Worm (Caenorhabditis elegans) whole organism, L1 larva: ENCODE measurements around the gene T05H10.1.

Experiments used
- C04F5.9 ChIP-seq: sonication (generic microtip); optimal IDR thresholded peaks from 2 replicates; lab custom pipeline; 2016; ENCODE audit warnings: missing genetic modification characterization, missing compliant biosample characterization
- C16A3.4 ChIP-seq: fragments of 150-350 bp; optimal IDR thresholded peaks from 2 replicates; lab custom pipeline; 2014; ENCODE audit warnings: missing biosample characterization, missing genetic modification characterization
- Y116A8C.19 ChIP-seq: sonication (generic microtip); optimal IDR thresholded peaks from 2 replicates; lab custom pipeline; 2016; ENCODE audit warnings: missing compliant biosample characterization, missing genetic modification characterization, borderline replicate concordance
- aha-1 ChIP-seq: fragments of 150-350 bp; optimal IDR thresholded peaks from 2 replicates; lab custom pipeline; 2014; ENCODE audit warnings: missing biosample characterization, missing genetic modification characterization
- alr-1 ChIP-seq: fragments of 200-800 bp; sonication (Bioruptor generic); optimal IDR thresholded peaks from 2 replicates; lab custom pipeline; 2018; ENCODE audit warnings: borderline replicate concordance, mild to moderate bottlenecking, missing genetic modification characterization, missing compliant biosample characterization
- blmp-1 ChIP-seq: fragments of 150-350 bp; optimal IDR thresholded peaks from 2 replicates; lab custom pipeline; 2014; ENCODE audit warnings: missing biosample characterization, missing genetic modification characterization
- ceh-63 ChIP-seq: fragments of 200-800 bp; sonication (Bioruptor generic); optimal IDR thresholded peaks from 2 replicates; lab custom pipeline; 2018; ENCODE audit warnings: mild to moderate bottlenecking, missing genetic modification characterization, missing compliant biosample characterization
- ceh-82 ChIP-seq, 3 experiments: fragments of 150-350 bp in 1 of 3; sonication (generic microtip) in 2 of 3; optimal IDR thresholded peaks; 2 replicates each; lab custom pipeline; 2014 to 2017; ENCODE audit warnings: missing biosample characterization in 3 of 3, missing genetic modification characterization in 3 of 3
- ceh-88 ChIP-seq: fragments of 200-800 bp; sonication (Bioruptor generic); IDR thresholded peaks from 2 replicates; pipeline ENCODE4 v1.3.6; 2022; ENCODE audit warnings: missing genetic modification characterization, missing compliant biosample characterization
- ceh-90 ChIP-seq: sonication (generic microtip); optimal IDR thresholded peaks from 2 replicates; lab custom pipeline; 2016; ENCODE audit warnings: missing genetic modification characterization, missing compliant biosample characterization
- ces-1 ChIP-seq: fragments of 150-350 bp; optimal IDR thresholded peaks from 2 replicates; lab custom pipeline; 2014; ENCODE audit warnings: missing biosample characterization, missing genetic modification reagents, missing genetic modification characterization
- dsc-1 ChIP-seq: sonication (generic microtip); optimal IDR thresholded peaks from 2 replicates; lab custom pipeline; 2016; ENCODE audit warnings: mild to moderate bottlenecking, missing genetic modification characterization, missing compliant biosample characterization
- efl-1 ChIP-seq, 4 experiments: fragments of 150-350 bp; optimal IDR thresholded peaks in 3 of 4; peaks in 1 of 4; 1 replicate in 1 of 4; 2 replicates in 3 of 4; lab custom pipeline; 2014; ENCODE audit warnings: missing biosample characterization in 2 of 4, missing genetic modification characterization in 2 of 4, missing genetic modification reagents in 2 of 4
- elt-2 ChIP-seq: sonication (generic microtip); optimal IDR thresholded peaks from 2 replicates; lab custom pipeline; 2016; ENCODE audit warnings: missing genetic modification characterization, mild to moderate bottlenecking, inconsistent platforms, missing compliant biosample characterization, missing genetic modification reagents
- elt-3 ChIP-seq, 6 experiments: fragments of 150-350 bp in 1 of 6; sonication (generic microtip); optimal IDR thresholded peaks; 2 replicates each; lab custom pipeline; 2017 to 2018; ENCODE audit warnings: missing biosample characterization in 6 of 6, missing genetic modification characterization in 6 of 6, inconsistent platforms in 1 of 6
- ets-5 ChIP-seq: fragments of 200-800 bp; sonication (Bioruptor generic); IDR thresholded peaks from 2 replicates; pipeline ENCODE4 v1.3.6; 2022; ENCODE audit warnings: missing genetic modification characterization, missing compliant biosample characterization
- fos-1 ChIP-seq: fragments of 150-350 bp; optimal IDR thresholded peaks from 2 replicates; lab custom pipeline; 2014; ENCODE audit warnings: missing biosample characterization, missing genetic modification characterization
- hpl-2 ChIP-seq: fragments of 150-350 bp; optimal IDR thresholded peaks from 2 replicates; lab custom pipeline; 2014; ENCODE audit warnings: missing biosample characterization, missing genetic modification reagents, missing genetic modification characterization
- isw-1 ChIP-seq: fragments of 200-800 bp; sonication (Bioruptor generic); IDR thresholded peaks from 2 replicates; pipeline ENCODE4 v1.3.6; 2022; ENCODE audit warnings: missing genetic modification characterization, missing compliant biosample characterization
- jun-1 ChIP-seq: fragments of 150-350 bp; optimal IDR thresholded peaks from 2 replicates; lab custom pipeline; 2014; ENCODE audit warnings: missing biosample characterization, missing genetic modification reagents, missing genetic modification characterization
- lin-14 ChIP-seq: fragments of 200-800 bp; sonication (Bioruptor generic); optimal IDR thresholded peaks from 2 replicates; lab custom pipeline; 2018; ENCODE audit warnings: mild to moderate bottlenecking, missing genetic modification characterization, moderate library complexity, missing compliant biosample characterization
- lin-35 ChIP-seq, 2 experiments: fragments of 150-350 bp; optimal IDR thresholded peaks; 2 replicates each; lab custom pipeline; 2014; ENCODE audit warnings: missing biosample characterization in 2 of 2, missing genetic modification characterization in 2 of 2, missing genetic modification reagents in 2 of 2
- lin-39 ChIP-seq: fragments of 150-350 bp; optimal IDR thresholded peaks from 2 replicates; lab custom pipeline; 2014; ENCODE audit warnings: missing biosample characterization, missing genetic modification reagents, missing genetic modification characterization
- lir-3 ChIP-seq: sonication (generic microtip); optimal IDR thresholded peaks from 2 replicates; lab custom pipeline; 2016; ENCODE audit warnings: mild to moderate bottlenecking, missing genetic modification characterization, moderate library complexity, missing compliant biosample characterization; ENCODE audit not compliant: poor library complexity
- lsy-2 ChIP-seq, 2 experiments: fragments of 150-350 bp; optimal IDR thresholded peaks; 2 replicates each; lab custom pipeline; 2014; ENCODE audit warnings: missing biosample characterization in 2 of 2, missing genetic modification characterization in 2 of 2
- mab-9 ChIP-seq: fragments of 200-800 bp; sonication (Bioruptor generic); IDR thresholded peaks from 2 replicates; pipeline ENCODE4 v1.3.6; 2022; ENCODE audit warnings: missing genetic modification reagents, missing genetic modification characterization, missing compliant biosample characterization
- mef-2 ChIP-seq: fragments of 150-350 bp; optimal IDR thresholded peaks from 2 replicates; lab custom pipeline; 2014; ENCODE audit warnings: missing biosample characterization, missing genetic modification characterization
- mep-1 ChIP-seq: fragments of 150-350 bp; optimal IDR thresholded peaks from 2 replicates; lab custom pipeline; 2014; ENCODE audit warnings: missing biosample characterization, missing genetic modification characterization
- nhr-11 ChIP-seq: fragments of 150-350 bp; optimal IDR thresholded peaks from 2 replicates; lab custom pipeline; 2014; ENCODE audit warnings: missing biosample characterization, missing genetic modification characterization
- nhr-20 ChIP-seq: sonication (generic microtip); optimal IDR thresholded peaks from 2 replicates; lab custom pipeline; 2016; ENCODE audit warnings: mild to moderate bottlenecking, missing genetic modification characterization, missing compliant biosample characterization
- nhr-28 ChIP-seq: fragments of 150-350 bp; optimal IDR thresholded peaks from 2 replicates; lab custom pipeline; 2014; ENCODE audit warnings: missing biosample characterization, missing genetic modification characterization
- nhr-47 ChIP-seq: sonication (generic microtip); optimal IDR thresholded peaks from 2 replicates; lab custom pipeline; 2016; ENCODE audit warnings: mild to moderate bottlenecking, missing genetic modification characterization, moderate library complexity, missing compliant biosample characterization
- nhr-77 ChIP-seq: fragments of 150-350 bp; optimal IDR thresholded peaks from 2 replicates; lab custom pipeline; 2014; ENCODE audit warnings: missing biosample characterization, missing genetic modification characterization
- nhr-85 ChIP-seq: sonication (generic microtip); peaks from one replicate; lab custom pipeline; 2016; ENCODE audit warnings: missing genetic modification characterization, inconsistent platforms, missing compliant biosample characterization
- pag-3 ChIP-seq: sonication (generic microtip); optimal IDR thresholded peaks from 2 replicates; lab custom pipeline; 2017; ENCODE audit warnings: missing genetic modification characterization, mild to moderate bottlenecking, missing compliant biosample characterization, antibody characterized with exemption, borderline replicate concordance; ENCODE audit not compliant: insufficient read depth
- pax-3 ChIP-seq: fragments of 200-800 bp; sonication (Bioruptor generic); optimal IDR thresholded peaks from 2 replicates; lab custom pipeline; 2018; ENCODE audit warnings: mild to moderate bottlenecking, missing genetic modification characterization, moderate library complexity, missing compliant biosample characterization
- rnt-1 ChIP-seq: sonication (generic microtip); optimal IDR thresholded peaks from 2 replicates; lab custom pipeline; 2016; ENCODE audit warnings: mild to moderate bottlenecking, missing genetic modification characterization, moderate library complexity, missing compliant biosample characterization
- snpc-4 ChIP-seq: fragments of 150-350 bp; optimal IDR thresholded peaks from 2 replicates; lab custom pipeline; 2014; ENCODE audit warnings: missing biosample characterization, missing genetic modification characterization
- snu-23 ChIP-seq: sonication (generic microtip); optimal IDR thresholded peaks from 2 replicates; lab custom pipeline; 2016; ENCODE audit warnings: missing genetic modification characterization, missing compliant biosample characterization
- sox-4 ChIP-seq: sonication (generic microtip); optimal IDR thresholded peaks from 2 replicates; lab custom pipeline; 2016; ENCODE audit warnings: missing genetic modification characterization, missing compliant biosample characterization
- sptf-1 ChIP-seq: fragments of 150-350 bp; optimal IDR thresholded peaks from 2 replicates; lab custom pipeline; 2014; ENCODE audit warnings: missing biosample characterization, missing genetic modification characterization
- sup-37 ChIP-seq: fragments of 200-800 bp; sonication (Bioruptor generic); optimal IDR thresholded peaks from 2 replicates; lab custom pipeline; 2018; ENCODE audit warnings: mild to moderate bottlenecking, missing genetic modification characterization, missing compliant biosample characterization
- swsn-7 ChIP-seq: sonication (generic microtip); optimal IDR thresholded peaks from 2 replicates; lab custom pipeline; 2016; ENCODE audit warnings: missing genetic modification characterization, missing compliant biosample characterization
- tbx-2 ChIP-seq: sonication (generic microtip); optimal IDR thresholded peaks from 2 replicates; lab custom pipeline; 2016; ENCODE audit warnings: missing genetic modification characterization, missing compliant biosample characterization
- tlp-1 ChIP-seq: fragments of 150-350 bp; optimal IDR thresholded peaks from 2 replicates; lab custom pipeline; 2014; ENCODE audit warnings: missing biosample characterization, missing genetic modification characterization
- unc-130 ChIP-seq: fragments of 150-350 bp; optimal IDR thresholded peaks from 2 replicates; lab custom pipeline; 2017; ENCODE audit warnings: missing biosample characterization, missing genetic modification characterization, inconsistent platforms
- unc-62 ChIP-seq: fragments of 150-350 bp; optimal IDR thresholded peaks from 2 replicates; lab custom pipeline; 2014; ENCODE audit warnings: missing biosample characterization, missing genetic modification reagents, missing genetic modification characterization
- unc-98 ChIP-seq: fragments of 200-800 bp; sonication (Bioruptor generic); IDR thresholded peaks from 2 replicates; pipeline ENCODE4 v1.3.6; 2022; ENCODE audit warnings: missing genetic modification characterization, missing compliant biosample characterization
- xbp-1 ChIP-seq: sonication (generic microtip); optimal IDR thresholded peaks from 2 replicates; lab custom pipeline; 2016; ENCODE audit warnings: missing genetic modification characterization, missing compliant biosample characterization
- ztf-11 ChIP-seq, 2 experiments: sonication (generic microtip); optimal IDR thresholded peaks; 2 replicates each; lab custom pipeline; 2016 to 2017; ENCODE audit warnings: missing genetic modification characterization in 2 of 2, missing biosample characterization in 1 of 2, missing compliant biosample characterization in 1 of 2
- ztf-4 ChIP-seq: fragments of 150-350 bp; optimal IDR thresholded peaks from 2 replicates; lab custom pipeline; 2014; ENCODE audit warnings: missing biosample characterization, missing genetic modification characterization

T05H10.1 gene

ce11 chrII:8071801-8072544 is 29.6 kb downstream of the T05H10.1 start:
- no peak for TF ChIP-seq Y116A8C.19 (tag; lab: Kevin White, UChicago)
- peak; percentile 23 for TF ChIP-seq unc-130 (tag; lab: Kevin White, UChicago)
- TF ChIP-seq aha-1 (tag; lab: Kevin White, UChicago): no peak
- peak in 1 of 2 experiments; percentile 18 for TF ChIP-seq ztf-11 (tag; optimal IDR thresholded peaks at IDR 0.05; lab: Kevin White, UChicago)
- TF ChIP-seq isw-1 (GFP tag; lab: Robert Waterston, UW): peak; percentile 51
- no peak for TF ChIP-seq lin-39 (tag; lab: Kevin White, UChicago)
- no peak for TF ChIP-seq ets-5 (GFP tag; lab: Robert Waterston, UW)
- no peak for TF ChIP-seq snpc-4
- TF ChIP-seq ceh-63 (GFP tag; lab: Kevin White, UChicago): no peak
- TF ChIP-seq nhr-47 (tag; lab: Kevin White, UChicago): peak; percentile 70
- no peak for TF ChIP-seq ces-1
- no peak for TF ChIP-seq tlp-1
- TF ChIP-seq sptf-1 (tag; lab: Kevin White, UChicago): no peak
- peak; percentile 59 for TF ChIP-seq blmp-1 (tag; lab: Kevin White, UChicago)
- no peak for TF ChIP-seq unc-98 (GFP tag; lab: Robert Waterston, UW)
- TF ChIP-seq lsy-2 (tag; optimal IDR thresholded peaks at IDR 0.05; lab: Kevin White, UChicago): peak; percentile 56 to 64
- TF ChIP-seq swsn-7 (tag; lab: Kevin White, UChicago): peak; percentile 54
- TF ChIP-seq mep-1 (tag; lab: Kevin White, UChicago): peak; percentile 72
- no peak for TF ChIP-seq rnt-1
- TF ChIP-seq mef-2 (tag; lab: Kevin White, UChicago): peak; percentile 21
- peak in 2 of 6 experiments; percentile 45 to 66 for TF ChIP-seq elt-3 (tag; optimal IDR thresholded peaks at IDR 0.05; lab: Kevin White, UChicago)
- TF ChIP-seq unc-62 (GFP tag; lab: Kevin White, UChicago): no peak
- peak; percentile 92 for TF ChIP-seq lin-14 (GFP tag; lab: Kevin White, UChicago)
- peak; percentile 4 for TF ChIP-seq sup-37 (GFP tag; lab: Kevin White, UChicago)
- TF ChIP-seq ztf-4 (tag; lab: Kevin White, UChicago): peak; percentile 24
- TF ChIP-seq snu-23 (GFP tag; lab: Kevin White, UChicago): peak; percentile 73
- TF ChIP-seq jun-1 (tag; lab: Kevin White, UChicago): no peak
- peak in 1 of 3 experiments; percentile 33 for TF ChIP-seq ceh-82 (tag; optimal IDR thresholded peaks at IDR 0.05; lab: Kevin White, UChicago)
- no peak for TF ChIP-seq hpl-2 (GFP tag; lab: Kevin White, UChicago)
- peak; percentile 13 for TF ChIP-seq pax-3 (tag; lab: Kevin White, UChicago)
- TF ChIP-seq lin-35 (GFP tag; optimal IDR thresholded peaks at IDR 0.05; lab: Kevin White, UChicago): peak; percentile 49 to 61
- peak; percentile 19 to 44 for TF ChIP-seq efl-1 (optimal IDR thresholded peaks at IDR 0.05; lab: Kevin White, UChicago)
- peak; percentile 18 to 91 for TF ChIP-seq efl-1 (GFP tag; optimal IDR thresholded peaks at IDR 0.05 in 1 of 2; lab: Kevin White, UChicago)
- TF ChIP-seq dsc-1 (tag; lab: Kevin White, UChicago): peak; percentile 38
- TF ChIP-seq tbx-2 (tag; lab: Kevin White, UChicago): peak; percentile 54
- peak; percentile 63 for TF ChIP-seq lir-3
- peak; percentile 44 for TF ChIP-seq nhr-85 (tag; lab: Kevin White, UChicago)
- no peak for TF ChIP-seq nhr-11 (tag; lab: Kevin White, UChicago)
- TF ChIP-seq nhr-28 (tag; lab: Kevin White, UChicago): no peak
- peak; percentile 53 for TF ChIP-seq xbp-1 (tag; lab: Kevin White, UChicago)
- TF ChIP-seq pag-3 (tag; lab: Kevin White, UChicago): no peak
- TF ChIP-seq nhr-77 (tag; lab: Kevin White, UChicago): no peak
- no peak for TF ChIP-seq alr-1 (tag; lab: Kevin White, UChicago)
- TF ChIP-seq C16A3.4 (tag; lab: Kevin White, UChicago): peak; percentile 28
- TF ChIP-seq C04F5.9 (tag; lab: Kevin White, UChicago): no peak
- peak; percentile 63; the same call in 1 of the 2 replicates for TF ChIP-seq mab-9 (GFP tag; lab: Robert Waterston, UW)
- TF ChIP-seq ceh-88 (GFP tag; lab: Robert Waterston, UW): no peak; the same call in 1 of the 2 replicates
- no peak for TF ChIP-seq sox-4 (tag; lab: Kevin White, UChicago)
- TF ChIP-seq fos-1 (tag; lab: Kevin White, UChicago): no peak
- peak; percentile 69 for TF ChIP-seq nhr-20
- TF ChIP-seq elt-2: no peak
- no peak for TF ChIP-seq ceh-90 (tag; lab: Kevin White, UChicago)
